Worm (Caenorhabditis elegans) whole organism, young adult: ENCODE data around the gene H25K10.4.
A peak's percentile ranks its signal among the peaks of the same experiment; 100 is the strongest.

Experiments
- B0019.2 ChIP-seq: fragments of 200-800 bp; sonication (Bioruptor generic); conservative IDR thresholded peaks from 2 replicates; pipeline ENCODE4 v1.3.6; 2022; ENCODE audit warnings: missing genetic modification reagents, missing genetic modification characterization, missing compliant biosample characterization
- B0035.1 ChIP-seq: sonication (generic microtip); optimal IDR thresholded peaks from 2 replicates; lab custom pipeline; 2016; ENCODE audit warnings: missing genetic modification characterization, mild to moderate bottlenecking, missing compliant biosample characterization, missing genotype, missing genetic modification reagents
- B0261.1 ChIP-seq: sonication (generic microtip); optimal IDR thresholded peaks from 2 replicates; lab custom pipeline; 2016; ENCODE audit warnings: mild to moderate bottlenecking, missing genetic modification characterization, moderate library complexity, missing compliant biosample characterization
- C17E4.6 ChIP-seq: fragments of 200-800 bp; sonication (Bioruptor generic); IDR thresholded peaks from 2 replicates; pipeline ENCODE4 v1.3.6; 2022; ENCODE audit warnings: missing genetic modification reagents, missing genetic modification characterization, missing compliant biosample characterization
- F22D6.2 ChIP-seq: sonication (generic microtip); optimal IDR thresholded peaks from 2 replicates; lab custom pipeline; 2016; ENCODE audit warnings: mild to moderate bottlenecking, missing genetic modification characterization, missing compliant biosample characterization
- F23B12.7 ChIP-seq: sonication (generic microtip); optimal IDR thresholded peaks from 2 replicates; lab custom pipeline; 2017; ENCODE audit warnings: missing genetic modification characterization, mild to moderate bottlenecking, missing compliant biosample characterization, antibody characterized with exemption, moderate library complexity; ENCODE audit not compliant: insufficient read depth
- F39B2.1 ChIP-seq: fragments of 200-800 bp; sonication (Bioruptor generic); IDR thresholded peaks from 2 replicates; pipeline ENCODE4 v1.3.6; 2022; ENCODE audit warnings: missing genetic modification reagents, missing genetic modification characterization, missing compliant biosample characterization
- Y53F4B.3 ChIP-seq: fragments of 200-800 bp; sonication (Bioruptor generic); IDR thresholded peaks from 2 replicates; pipeline ENCODE4 v1.3.6; 2022; ENCODE audit warnings: missing genetic modification reagents, missing genetic modification characterization, missing compliant biosample characterization
- Y79H2A.3 ChIP-seq: fragments of 200-800 bp; sonication (Bioruptor generic); conservative IDR thresholded peaks from 2 replicates; pipeline ENCODE4 v1.3.6; 2022; ENCODE audit warnings: missing genetic modification reagents, missing genetic modification characterization, missing compliant biosample characterization
- aptf-3 ChIP-seq: fragments of 200-800 bp; sonication (Bioruptor generic); IDR thresholded peaks from 2 replicates; pipeline ENCODE4 v1.3.6; 2022; ENCODE audit warnings: missing genetic modification characterization, missing compliant biosample characterization
- attf-6 ChIP-seq: fragments of 200-800 bp; sonication (Bioruptor generic); IDR thresholded peaks from 2 replicates; pipeline ENCODE4 v1.3.6; 2022; ENCODE audit warnings: missing genetic modification reagents, missing genetic modification characterization, missing compliant biosample characterization
- ceh-27 ChIP-seq: fragments of 200-800 bp; sonication (Bioruptor generic); optimal IDR thresholded peaks from 2 replicates; lab custom pipeline; 2018; ENCODE audit warnings: mild to moderate bottlenecking, missing genetic modification characterization, moderate library complexity, missing compliant biosample characterization
- ceh-58 ChIP-seq: fragments of 200-800 bp; sonication (Bioruptor generic); IDR thresholded peaks from 2 replicates; pipeline ENCODE4 v1.3.6; 2022; ENCODE audit warnings: missing genetic modification characterization, missing compliant biosample characterization
- ceh-79 ChIP-seq: sonication (generic microtip); optimal IDR thresholded peaks from 2 replicates; lab custom pipeline; 2017; ENCODE audit warnings: mild to moderate bottlenecking, missing genetic modification characterization, missing compliant biosample characterization
- ceh-91 ChIP-seq: fragments of 200-800 bp; sonication (Bioruptor generic); IDR thresholded peaks from 2 replicates; pipeline ENCODE4 v1.3.6; 2022; ENCODE audit warnings: missing genetic modification reagents, missing genetic modification characterization, missing compliant biosample characterization
- dpff-1 ChIP-seq: sonication (generic microtip); optimal IDR thresholded peaks from 2 replicates; lab custom pipeline; 2017; ENCODE audit warnings: mild to moderate bottlenecking, missing genetic modification characterization, missing compliant biosample characterization
- efl-1 ChIP-seq: fragments of 150-350 bp; optimal IDR thresholded peaks from 2 replicates; lab custom pipeline; 2014; ENCODE audit warnings: missing biosample characterization, missing genetic modification reagents, missing genetic modification characterization
- egl-18 ChIP-seq: fragments of 200-800 bp; sonication (Bioruptor generic); IDR thresholded peaks from 2 replicates; pipeline ENCODE4 v1.3.6; 2022; ENCODE audit warnings: missing genetic modification reagents, missing genetic modification characterization, missing compliant biosample characterization
- egl-44 ChIP-seq: fragments of 200-800 bp; sonication (Bioruptor generic); IDR thresholded peaks from 2 replicates; pipeline ENCODE4 v1.3.6; 2022; ENCODE audit warnings: missing genetic modification reagents, missing genetic modification characterization, missing compliant biosample characterization
- ekl-4 ChIP-seq: fragments of 200-800 bp; sonication (Bioruptor generic); IDR thresholded peaks from 2 replicates; pipeline ENCODE4 v1.3.6; 2022; ENCODE audit warnings: missing genetic modification reagents, missing genetic modification characterization, missing compliant biosample characterization
- hlh-12 ChIP-seq: sonication (generic microtip); optimal IDR thresholded peaks from 2 replicates; lab custom pipeline; 2016; ENCODE audit warnings: missing genetic modification characterization, missing compliant biosample characterization
- hlh-26 ChIP-seq: fragments of 200-800 bp; sonication (Bioruptor generic); conservative IDR thresholded peaks from 2 replicates; pipeline ENCODE4 v1.3.6; 2022; ENCODE audit warnings: missing genetic modification reagents, missing genetic modification characterization, missing compliant biosample characterization
- hmg-1.2 ChIP-seq: fragments of 200-800 bp; sonication (Bioruptor generic); IDR thresholded peaks from 2 replicates; pipeline ENCODE4 v1.3.6; 2022; ENCODE audit warnings: missing genetic modification reagents, missing genetic modification characterization, missing compliant biosample characterization
- hmg-20 ChIP-seq: fragments of 200-800 bp; sonication (Bioruptor generic); IDR thresholded peaks from 2 replicates; pipeline ENCODE4 v1.3.6; 2022; ENCODE audit warnings: missing genetic modification reagents, missing genetic modification characterization, missing compliant biosample characterization
- let-607 ChIP-seq, 2 experiments: fragments of 200-800 bp in 1 of 2; sonication (Bioruptor generic) in 1 of 2; sonication (generic microtip) in 1 of 2; optimal IDR thresholded peaks; 2 replicates each; lab custom pipeline; 2016 to 2018; ENCODE audit warnings: mild to moderate bottlenecking in 2 of 2, missing compliant biosample characterization in 2 of 2, missing genetic modification characterization in 2 of 2, moderate library complexity in 2 of 2, missing genotype in 1 of 2
- lir-1 ChIP-seq: fragments of 200-800 bp; sonication (Bioruptor generic); conservative IDR thresholded peaks from 2 replicates; pipeline ENCODE4 v1.3.6; 2022; ENCODE audit warnings: missing genetic modification reagents, missing genetic modification characterization, missing compliant biosample characterization
- lsl-1 ChIP-seq: fragments of 200-800 bp; sonication (Bioruptor generic); optimal IDR thresholded peaks from 2 replicates; lab custom pipeline; 2018; ENCODE audit warnings: mild to moderate bottlenecking, missing genetic modification characterization, moderate library complexity, missing compliant biosample characterization
- madf-3 ChIP-seq: fragments of 200-800 bp; sonication (Bioruptor generic); IDR thresholded peaks from 2 replicates; pipeline ENCODE4 v1.3.6; 2022; ENCODE audit warnings: missing genetic modification reagents, missing genetic modification characterization, missing compliant biosample characterization
- mcd-1 ChIP-seq: fragments of 200-800 bp; sonication (Bioruptor generic); IDR thresholded peaks from 2 replicates; pipeline ENCODE4 v1.3.6; 2022; ENCODE audit warnings: missing genetic modification reagents, missing genetic modification characterization, missing compliant biosample characterization
- mxl-1 ChIP-seq: sonication (generic microtip); optimal IDR thresholded peaks from 2 replicates; lab custom pipeline; 2016; ENCODE audit warnings: missing genetic modification characterization, missing compliant biosample characterization
- nfya-2 ChIP-seq: fragments of 200-800 bp; sonication (Bioruptor generic); IDR thresholded peaks from 2 replicates; pipeline ENCODE4 v1.3.6; 2022; ENCODE audit warnings: missing genetic modification reagents, missing genetic modification characterization, missing compliant biosample characterization
- nhr-120 ChIP-seq: fragments of 200-800 bp; sonication (Bioruptor generic); IDR thresholded peaks from 2 replicates; pipeline ENCODE4 v1.3.6; 2022; ENCODE audit warnings: missing genetic modification characterization, missing compliant biosample characterization
- nhr-80 ChIP-seq: sonication (generic microtip); optimal IDR thresholded peaks from 2 replicates; lab custom pipeline; 2016; ENCODE audit warnings: missing genetic modification characterization, missing compliant biosample characterization
- snpc-4 ChIP-seq, 5 experiments: fragments of 150-350 bp in 1 of 5; sonication (generic microtip) in 4 of 5; optimal IDR thresholded peaks; 2 replicates each; lab custom pipeline; 2014 to 2018; ENCODE audit warnings: missing genetic modification characterization in 5 of 5, missing biosample characterization in 3 of 5, antibody characterized with exemption in 2 of 5, mild to moderate bottlenecking in 2 of 5, missing compliant biosample characterization in 2 of 5, missing genotype in 2 of 5, moderate library complexity in 2 of 5, missing genetic modification reagents in 1 of 5
- somi-1 ChIP-seq: fragments of 200-800 bp; sonication (Bioruptor generic); optimal IDR thresholded peaks from 2 replicates; lab custom pipeline; 2018; ENCODE audit warnings: mild to moderate bottlenecking, missing genetic modification characterization, missing compliant biosample characterization
- tbp1 ChIP-seq: fragments of 200-800 bp; sonication (Bioruptor generic); optimal IDR thresholded peaks from 2 replicates; lab custom pipeline; 2018; ENCODE audit warnings: mild to moderate bottlenecking, missing genetic modification characterization, missing compliant biosample characterization
- tlf-1 ChIP-seq: fragments of 200-800 bp; sonication (Bioruptor generic); optimal IDR thresholded peaks from 2 replicates; lab custom pipeline; 2018; ENCODE audit warnings: mild to moderate bottlenecking, missing genetic modification characterization, missing compliant biosample characterization
- unc-130 ChIP-seq: sonication (generic microtip); optimal IDR thresholded peaks from 2 replicates; lab custom pipeline; 2016; ENCODE audit warnings: missing genetic modification reagents, missing genetic modification characterization, missing compliant biosample characterization
- ztf-28 ChIP-seq: fragments of 200-800 bp; sonication (Bioruptor generic); IDR thresholded peaks from 2 replicates; pipeline ENCODE4 v1.3.6; 2022; ENCODE audit warnings: missing genetic modification reagents, missing genetic modification characterization, missing compliant biosample characterization

The H25K10.4 gene

DNA sequence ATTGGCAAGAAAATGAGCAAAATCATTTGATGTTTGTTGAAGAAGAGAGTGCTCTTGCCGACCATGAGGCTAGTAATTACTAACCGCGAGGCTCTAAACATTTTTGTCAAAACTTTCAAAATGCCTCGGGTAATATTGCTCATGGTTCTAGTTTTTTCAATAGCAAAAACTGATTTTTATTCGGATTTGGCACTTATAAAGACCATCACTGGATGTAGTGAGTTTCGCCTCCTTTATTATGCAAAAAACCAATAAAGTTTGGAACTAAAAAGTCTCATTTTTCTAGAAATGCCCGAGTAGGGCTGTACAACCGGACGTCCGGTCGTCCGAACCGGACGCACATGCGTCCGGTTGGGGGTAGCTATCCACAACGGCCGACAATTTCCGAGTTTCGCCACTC, 7.2 kb downstream of the H25K10.4 start, which contains the start of the genes hpa-1 and irld-39:
TSS of gene hpa-1 (minus strand) at position 101 of the 400 bp plus-strand sequence.
TSS of gene irld-39 (plus strand) at position 121 of the 400 bp plus-strand sequence.
- TF ChIP-seq efl-1 (GFP tag; lab: Kevin White, UChicago) (no peak), F23B12.7 (tag; lab: Kevin White, UChicago) (no peak), B0261.1 (tag; lab: Kevin White, UChicago) (no peak), somi-1 (GFP tag; lab: Kevin White, UChicago) (no peak), egl-44 (GFP tag; lab: Robert Waterston, UW) (no peak), lir-1 (GFP tag; lab: Robert Waterston, UW) (no peak), B0035.1 (no peak), mxl-1 (no peak), hmg-1.2 (GFP tag; lab: Robert Waterston, UW) (no peak), ceh-91 (no peak), let-607 (tag; optimal IDR thresholded peaks at IDR 0.05; lab: Kevin White, UChicago) (no peak), hmg-20 (GFP tag; lab: Robert Waterston, UW) (no peak), hlh-26 (GFP tag; lab: Robert Waterston, UW) (no peak), unc-130 (GFP tag; lab: Kevin White, UChicago) (no peak)
- TF ChIP-seq, all 124 proteins: peak for 0

DNA sequence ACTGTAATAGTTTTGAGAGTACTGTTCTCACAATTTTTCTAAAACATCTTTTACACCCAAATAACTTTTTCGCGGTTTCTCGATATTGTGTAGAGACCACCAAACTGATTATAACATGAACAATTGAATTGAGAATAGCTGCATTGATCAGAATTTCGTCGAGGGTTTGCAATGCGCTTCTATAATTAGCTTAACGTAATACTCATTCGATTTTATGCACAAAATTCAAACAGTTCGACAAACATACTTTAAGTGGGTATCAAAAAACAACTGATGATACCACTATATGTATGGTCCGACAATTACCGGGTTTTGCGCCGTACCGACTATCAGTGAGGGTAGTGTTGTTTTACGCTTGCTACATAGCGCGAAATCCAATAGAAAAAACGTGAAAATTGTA, 11.0 kb downstream of the H25K10.4 start:
- TF ChIP-seq snpc-4 (GFP tag; optimal IDR thresholded peaks at IDR 0.05; lab: Kevin White, UChicago) (no peak), snpc-4 (tag; optimal IDR thresholded peaks at IDR 0.05; lab: Kevin White, UChicago) (peak in 3 of 4 experiments; percentile 48 to 65 (median 58)), ceh-27 (GFP tag; lab: Kevin White, UChicago) (no peak), madf-3 (GFP tag; lab: Robert Waterston, UW) (no peak), nfya-2 (GFP tag; lab: Robert Waterston, UW) (no peak), attf-6 (GFP tag; lab: Robert Waterston, UW) (0 out of 2 replicates have a peak, but pooled peaks have one; percentile 56)

DNA sequence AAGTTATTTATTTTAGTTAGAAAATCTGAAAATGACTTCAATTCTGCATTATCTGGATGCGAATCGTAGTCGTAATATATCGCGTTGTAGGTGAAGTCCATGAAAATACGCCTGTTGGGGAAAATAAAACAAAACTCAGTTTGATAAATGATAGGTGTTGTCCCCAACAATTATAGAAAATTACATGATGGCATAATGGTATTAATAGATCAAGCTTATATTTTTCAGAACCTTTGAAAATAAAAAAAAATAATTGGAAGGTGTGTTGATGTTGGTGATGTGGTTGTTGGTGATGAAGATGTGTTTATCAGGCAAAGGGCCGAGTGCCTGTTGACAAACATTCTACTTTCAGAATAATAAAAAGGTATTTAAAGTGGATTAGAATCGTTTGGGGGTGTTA, 12.7 kb downstream of the H25K10.4 start, which contains the start of gene srw-61:
TSS of gene srw-61 (minus strand) at position 101 of the 400 bp plus-strand sequence.
- TF ChIP-seq ceh-91 (no peak), ztf-28 (no peak), B0019.2 (GFP tag; lab: Robert Waterston, UW) (no peak), ekl-4 (no peak), nhr-120 (no peak), tlf-1 (GFP tag; lab: Kevin White, UChicago) (no peak), dpff-1 (tag; lab: Kevin White, UChicago) (no peak), egl-18 (GFP tag; lab: Robert Waterston, UW) (no peak), let-607 (tag; optimal IDR thresholded peaks at IDR 0.05; lab: Kevin White, UChicago) (no peak), nhr-80 (tag; lab: Kevin White, UChicago) (no peak), tbp1 (GFP tag; lab: Kevin White, UChicago) (no peak), aptf-3 (GFP tag; lab: Robert Waterston, UW) (no peak)

DNA sequence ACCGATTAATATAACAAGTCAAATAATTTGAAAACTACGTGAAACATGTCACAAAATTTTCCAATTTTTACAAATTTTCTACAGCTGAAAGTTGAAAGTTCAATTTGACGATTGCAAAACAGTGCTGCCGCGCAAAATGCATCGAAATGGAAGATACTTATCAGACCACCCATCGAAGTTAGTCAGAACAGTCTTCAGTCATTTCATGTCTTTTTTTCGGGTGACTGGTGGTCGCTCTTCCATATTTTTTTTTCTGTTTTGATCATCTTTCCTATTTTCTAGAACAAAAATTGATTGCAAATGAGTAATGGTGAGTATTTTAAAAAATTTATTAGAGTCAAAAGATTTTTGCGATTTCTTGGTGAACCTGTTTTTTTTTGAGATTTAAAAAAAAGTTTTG, 21.3 kb downstream of the H25K10.4 start, which contains the start of gene F38C2.1:
TSS of gene F38C2.1 (plus strand) at position 301 of the 400 bp plus-strand sequence.
- TF ChIP-seq ceh-79 (tag; lab: Kevin White, UChicago) (no peak), C17E4.6 (GFP tag; lab: Robert Waterston, UW) (no peak), ceh-58 (no peak), F22D6.2 (tag; lab: Kevin White, UChicago) (no peak), lsl-1 (GFP tag; lab: Kevin White, UChicago) (no peak), Y53F4B.3 (no peak), mcd-1 (GFP tag; lab: Robert Waterston, UW) (no peak), Y79H2A.3 (GFP tag; lab: Robert Waterston, UW) (no peak), F39B2.1 (GFP tag; lab: Robert Waterston, UW) (no peak), madf-3 (GFP tag; lab: Robert Waterston, UW) (no peak), hlh-12 (tag; lab: Kevin White, UChicago) (no peak), nhr-120 (no peak)
